Fruit fly (Drosophila melanogaster) whole organism, prepupa: ENCODE results near the gene RhoL.

Source experiments
- Blimp-1 ChIP-seq: fragments of 200-800 bp; sonication (Bioruptor generic); optimal IDR thresholded peaks from 3 replicates; lab custom pipeline; 2017; ENCODE audit warnings: missing biosample characterization, missing genetic modification characterization, mild to moderate bottlenecking, moderate library complexity, missing genetic modification reagents
- CG10631 ChIP-seq: fragments of 200-800 bp; sonication (Bioruptor generic); optimal IDR thresholded peaks from 2 replicates; lab custom pipeline; 2016; ENCODE audit warnings: missing biosample characterization, missing genetic modification characterization
- CG10669 ChIP-seq: fragments of 200-800 bp; sonication (Bioruptor generic); optimal IDR thresholded peaks from 3 replicates; lab custom pipeline; 2018; ENCODE audit warnings: missing biosample characterization, mild to moderate bottlenecking, missing genetic modification characterization, moderate library complexity
- CG11294 ChIP-seq: fragments of 200-800 bp; sonication (Bioruptor generic); IDR thresholded peaks from 2 replicates; pipeline ENCODE4 v1.3.6; 2022; ENCODE audit warnings: missing biosample characterization, missing genetic modification characterization
- CG11762 ChIP-seq: fragments of 200-800 bp; sonication (Bioruptor generic); optimal IDR thresholded peaks from 3 replicates; lab custom pipeline; 2016; ENCODE audit warnings: missing biosample characterization, missing genetic modification characterization; ENCODE audit not compliant: insufficient read depth
- CG11902 ChIP-seq: fragments of 200-800 bp; sonication (Bioruptor generic); optimal IDR thresholded peaks from 3 replicates; lab custom pipeline; 2016; ENCODE audit warnings: missing biosample characterization, missing genetic modification characterization
- CG15336 ChIP-seq: fragments of 200-800 bp; sonication (Bioruptor generic); IDR thresholded peaks from 2 replicates; pipeline ENCODE4 v1.3.6; 2022; ENCODE audit warnings: missing biosample characterization, missing genetic modification characterization
- CG16779 ChIP-seq: fragments of 200-800 bp; sonication (Bioruptor generic); optimal IDR thresholded peaks from 3 replicates; lab custom pipeline; 2017; ENCODE audit warnings: missing biosample characterization, mild to moderate bottlenecking, missing genetic modification characterization
- CG31627 ChIP-seq: fragments of 200-800 bp; sonication (Bioruptor generic); optimal IDR thresholded peaks from 3 replicates; lab custom pipeline; 2016; ENCODE audit warnings: missing biosample characterization, missing genetic modification characterization
- CG32006 ChIP-seq: fragments of 200-800 bp; sonication (Bioruptor generic); optimal IDR thresholded peaks from 3 replicates; lab custom pipeline; 2017; ENCODE audit warnings: missing biosample characterization, mild to moderate bottlenecking, missing genetic modification characterization
- CG3919 ChIP-seq: fragments of 200-800 bp; sonication (Bioruptor generic); optimal IDR thresholded peaks from 3 replicates; lab custom pipeline; 2016; ENCODE audit warnings: missing biosample characterization, missing genetic modification characterization
- CG4318 ChIP-seq: fragments of 200-800 bp; sonication (Bioruptor generic); optimal IDR thresholded peaks from 3 replicates; lab custom pipeline; 2017; ENCODE audit warnings: missing biosample characterization, mild to moderate bottlenecking, missing genetic modification characterization
- CG6276 ChIP-seq: fragments of 200-800 bp; sonication (Bioruptor generic); optimal IDR thresholded peaks from 2 replicates; lab custom pipeline; 2017; ENCODE audit warnings: missing biosample characterization, mild to moderate bottlenecking, missing genetic modification characterization
- CG6792 ChIP-seq: fragments of 200-800 bp; sonication (Bioruptor generic); optimal IDR thresholded peaks from 3 replicates; lab custom pipeline; 2016; ENCODE audit warnings: missing biosample characterization, missing genetic modification characterization
- CG6808 ChIP-seq: fragments of 200-800 bp; sonication (Bioruptor generic); optimal IDR thresholded peaks from 3 replicates; lab custom pipeline; 2017; ENCODE audit warnings: missing biosample characterization, missing genetic modification characterization, mild to moderate bottlenecking, moderate library complexity, missing genetic modification reagents
- CG6854 ChIP-seq: fragments of 200-800 bp; sonication (Bioruptor generic); optimal IDR thresholded peaks from 2 replicates; lab custom pipeline; 2017; ENCODE audit warnings: missing biosample characterization, mild to moderate bottlenecking, missing genetic modification characterization
- CG7368 ChIP-seq: fragments of 200-800 bp; sonication (Bioruptor generic); optimal IDR thresholded peaks from 3 replicates; lab custom pipeline; 2016; ENCODE audit warnings: missing biosample characterization, missing genetic modification characterization
- CG8632 ChIP-seq: fragments of 200-800 bp; sonication (Bioruptor generic); optimal IDR thresholded peaks from 3 replicates; lab custom pipeline; 2016; ENCODE audit warnings: missing biosample characterization, missing genetic modification characterization
- Eip75B ChIP-seq: fragments of 200-800 bp; sonication (Bioruptor generic); optimal IDR thresholded peaks from 3 replicates; lab custom pipeline; 2016; ENCODE audit warnings: missing biosample characterization, missing genetic modification characterization
- Ets21C ChIP-seq: fragments of 200-800 bp; sonication (Bioruptor generic); optimal IDR thresholded peaks from 3 replicates; lab custom pipeline; 2016; ENCODE audit warnings: missing biosample characterization, missing genetic modification characterization
- Ets96B ChIP-seq: fragments of 200-800 bp; optimal IDR thresholded peaks from 2 replicates; lab custom pipeline; 2019; ENCODE audit warnings: missing biosample characterization, mild to moderate bottlenecking, missing genetic modification characterization, moderate library complexity
- Gug ChIP-seq: fragments of 200-800 bp; sonication (Bioruptor generic); IDR thresholded peaks from 2 replicates; pipeline ENCODE4 v1.3.6; 2022; ENCODE audit warnings: missing biosample characterization, missing genetic modification characterization
- Hr38 ChIP-seq: sonication (Bioruptor generic); optimal IDR thresholded peaks from 2 replicates; lab custom pipeline; 2016; ENCODE audit warnings: missing biosample characterization, missing genetic modification characterization
- Hr39 ChIP-seq: fragments of 200-800 bp; sonication (Bioruptor generic); optimal IDR thresholded peaks from 2 replicates; lab custom pipeline; 2016; ENCODE audit warnings: missing biosample characterization, missing genetic modification characterization
- Hr4 ChIP-seq: fragments of 200-800 bp; sonication (Bioruptor generic); optimal IDR thresholded peaks from 3 replicates; lab custom pipeline; 2016; ENCODE audit warnings: missing biosample characterization, missing genetic modification characterization
- Lpt ChIP-seq: fragments of 200-800 bp; sonication (Bioruptor generic); optimal IDR thresholded peaks from 3 replicates; lab custom pipeline; 2016; ENCODE audit warnings: missing biosample characterization, missing genetic modification characterization
- Met ChIP-seq: fragments of 200-800 bp; sonication (Bioruptor generic); optimal IDR thresholded peaks from 3 replicates; lab custom pipeline; 2016; ENCODE audit warnings: missing biosample characterization, missing genetic modification characterization
- OdsH ChIP-seq: fragments of 200-800 bp; sonication (Bioruptor generic); optimal IDR thresholded peaks from 3 replicates; lab custom pipeline; 2016; ENCODE audit warnings: missing biosample characterization, missing genetic modification characterization
- Smox ChIP-seq: fragments of 200-800 bp; sonication (Bioruptor generic); optimal IDR thresholded peaks from 3 replicates; lab custom pipeline; 2016; ENCODE audit warnings: missing biosample characterization, missing genetic modification characterization
- Sox102F ChIP-seq: fragments of 200-800 bp; sonication (Bioruptor generic); optimal IDR thresholded peaks from 2 replicates; lab custom pipeline; 2016; ENCODE audit warnings: missing biosample characterization, mild to moderate bottlenecking, missing genetic modification characterization
- Sox14 ChIP-seq: fragments of 200-800 bp; sonication (Bioruptor generic); optimal IDR thresholded peaks from 3 replicates; lab custom pipeline; 2016; ENCODE audit warnings: missing biosample characterization, missing genetic modification characterization
- Sox15 ChIP-seq: fragments of 200-800 bp; sonication (Bioruptor generic); optimal IDR thresholded peaks from 3 replicates; lab custom pipeline; 2016; ENCODE audit warnings: missing biosample characterization, missing genetic modification characterization
- achi ChIP-seq: fragments of 200-800 bp; sonication (Bioruptor generic); optimal IDR thresholded peaks from 3 replicates; lab custom pipeline; 2016; ENCODE audit warnings: missing biosample characterization, missing genetic modification characterization
- acj6 ChIP-seq: fragments of 200-800 bp; sonication (Bioruptor generic); optimal IDR thresholded peaks from 3 replicates; lab custom pipeline; 2016; ENCODE audit warnings: missing biosample characterization, missing genetic modification characterization
- cyc ChIP-seq: fragments of 200-800 bp; sonication (Bioruptor generic); optimal IDR thresholded peaks from 3 replicates; lab custom pipeline; 2016; ENCODE audit warnings: missing biosample characterization, missing genetic modification characterization
- dac ChIP-seq: fragments of 200-800 bp; sonication (Bioruptor generic); optimal IDR thresholded peaks from 2 replicates; lab custom pipeline; 2017; ENCODE audit warnings: missing biosample characterization, mild to moderate bottlenecking, missing genetic modification characterization
- esn ChIP-seq: fragments of 200-800 bp; sonication (Bioruptor generic); optimal IDR thresholded peaks from 2 replicates; lab custom pipeline; 2016; ENCODE audit warnings: missing biosample characterization, mild to moderate bottlenecking, missing genetic modification characterization, moderate library complexity
- fd59A ChIP-seq: fragments of 200-800 bp; sonication (Bioruptor generic); optimal IDR thresholded peaks from 2 replicates; lab custom pipeline; 2017; ENCODE audit warnings: missing biosample characterization, mild to moderate bottlenecking, missing genetic modification characterization, missing genetic modification reagents
- fd85E ChIP-seq: fragments of 200-800 bp; sonication (Bioruptor generic); optimal IDR thresholded peaks from 3 replicates; lab custom pipeline; 2016; ENCODE audit warnings: missing biosample characterization, missing genetic modification characterization
- fkh ChIP-seq: fragments of 200-800 bp; sonication (Bioruptor generic); optimal IDR thresholded peaks from 3 replicates; lab custom pipeline; 2017; ENCODE audit warnings: missing biosample characterization, mild to moderate bottlenecking, missing genetic modification characterization, moderate library complexity
- lz ChIP-seq: fragments of 200-800 bp; sonication (Bioruptor generic); optimal IDR thresholded peaks from 3 replicates; lab custom pipeline; 2016; ENCODE audit warnings: missing biosample characterization, missing genetic modification characterization
- net ChIP-seq: fragments of 200-800 bp; sonication (Bioruptor generic); optimal IDR thresholded peaks from 3 replicates; lab custom pipeline; 2016; ENCODE audit warnings: missing biosample characterization, missing genetic modification characterization
- spab ChIP-seq: fragments of 200-800 bp; sonication (Bioruptor generic); optimal IDR thresholded peaks from 2 replicates; lab custom pipeline; 2017; ENCODE audit warnings: missing biosample characterization, mild to moderate bottlenecking, missing genetic modification characterization, missing genetic modification reagents
- ss ChIP-seq, 2 experiments: fragments of 200-800 bp; sonication (Bioruptor generic); optimal IDR thresholded peaks; 2 replicates in 1 of 2; 3 replicates in 1 of 2; lab custom pipeline; 2017 to 2018; ENCODE audit warnings: mild to moderate bottlenecking in 2 of 2, missing biosample characterization in 2 of 2, missing genetic modification characterization in 2 of 2, moderate library complexity in 1 of 2
- svp ChIP-seq: fragments of 200-800 bp; sonication (Bioruptor generic); peaks from one replicate; lab custom pipeline; 2016; ENCODE audit warnings: missing biosample characterization, missing genetic modification characterization
- vri ChIP-seq: fragments of 200-800 bp; sonication (Bioruptor generic); optimal IDR thresholded peaks from 3 replicates; lab custom pipeline; 2016; ENCODE audit warnings: missing biosample characterization, mild to moderate bottlenecking, missing genetic modification characterization

The RhoL gene

dm6 chr3R:9534125-9534496 is 31.7 kb upstream of the RhoL start (continued):
- TF ChIP-seq fd59A (GFP tag; lab: Kevin White, UChicago) (peak; percentile 82), Hr4 (GFP tag; lab: Kevin White, UChicago) (peak; percentile 95), CG4318 (GFP tag; lab: Kevin White, UChicago) (peak; percentile 85), CG10631 (GFP tag; lab: Kevin White, UChicago) (peak; percentile 91), CG16779 (tag; lab: Kevin White, UChicago) (no peak), fd85E (GFP tag; lab: Kevin White, UChicago) (peak; percentile 67), CG8632 (peak; percentile 91), CG7368 (GFP tag; lab: Kevin White, UChicago) (peak; percentile 82)
- TF ChIP-seq, all 60 proteins: peak for 53

- TF ChIP-seq Sox102F (GFP tag; lab: Kevin White, UChicago) (peak; percentile 97), Smox (peak; percentile 97), Met (GFP tag; lab: Kevin White, UChicago) (peak; percentile 98), Gug (GFP tag; lab: Robert Waterston, UW) (peak; percentile 87), CG3919 (GFP tag; lab: Kevin White, UChicago) (peak; percentile 97), CG6808 (GFP tag; lab: Kevin White, UChicago) (peak; percentile 97), Blimp-1 (GFP tag; lab: Kevin White, UChicago) (peak; percentile 92), Hr4 (GFP tag; lab: Kevin White, UChicago) (peak; percentile 98), dac (GFP tag; lab: Kevin White, UChicago) (peak; percentile 97), CG11902 (peak; percentile 93), CG31627 (GFP tag; lab: Kevin White, UChicago) (peak; percentile 96), CG15336 (GFP tag; lab: Robert Waterston, UW) (peak; percentile 92), ss (GFP tag; optimal IDR thresholded peaks at IDR 0.05; lab: Kevin White, UChicago) (peak; percentile 94 to 98), vri (GFP tag; lab: Kevin White, UChicago) (peak; percentile 84), CG10631 (GFP tag; lab: Kevin White, UChicago) (peak; percentile 98), CG6792 (GFP tag; lab: Kevin White, UChicago) (peak; percentile 97), Eip75B (GFP tag; lab: Kevin White, UChicago) (peak; percentile 99), CG11294 (GFP tag; lab: Robert Waterston, UW) (peak; percentile 88), CG11762 (GFP tag; lab: Kevin White, UChicago) (peak; percentile 96), svp (GFP tag; lab: Kevin White, UChicago) (peak; percentile 99), CG16779 (tag; lab: Kevin White, UChicago) (peak; percentile 95), Sox15 (GFP tag; lab: Kevin White, UChicago) (peak; percentile 97), CG4318 (GFP tag; lab: Kevin White, UChicago) (peak; percentile 98), OdsH (GFP tag; lab: Kevin White, UChicago) (peak; percentile 96), Ets96B (tag; lab: Kevin White, UChicago) (peak; percentile 95), net (GFP tag; lab: Kevin White, UChicago) (peak; percentile 98), achi (GFP tag; lab: Kevin White, UChicago) (peak; percentile 97), CG10669 (GFP tag; lab: Kevin White, UChicago) (peak; percentile 95), CG6276 (peak; percentile 99), CG8632 (peak; percentile 96), spab (GFP tag; lab: Kevin White, UChicago) (peak; percentile 98), cyc (GFP tag; lab: Kevin White, UChicago) (peak; percentile 94), CG7368 (GFP tag; lab: Kevin White, UChicago) (peak; percentile 95), Hr39 (GFP tag; lab: Kevin White, UChicago) (peak; percentile 96), Sox14 (GFP tag; lab: Kevin White, UChicago) (peak; percentile 98), fkh (GFP tag; lab: Kevin White, UChicago) (peak; percentile 99), CG6854 (peak; percentile 90), Lpt (GFP tag; lab: Kevin White, UChicago) (peak; percentile 96), acj6 (GFP tag; lab: Kevin White, UChicago) (peak; percentile 97), lz (GFP tag; lab: Kevin White, UChicago) (peak; percentile 98), fd59A (GFP tag; lab: Kevin White, UChicago) (peak; percentile 98), Ets21C (GFP tag; lab: Kevin White, UChicago) (peak; percentile 95), esn (peak; percentile 99), CG32006 (peak; percentile 99), Hr38 (no peak)
Observed at dm6 chr3R:9533181-9534124, 31.1 kb upstream of the RhoL start.
